Worm (Caenorhabditis elegans) whole organism, L4 larva: ENCODE results near the gene fbxb-97.

Source experiments
- R02D3.7 ChIP-seq: fragments of 150-350 bp; sonication (generic microtip); optimal IDR thresholded peaks from 3 replicates; lab custom pipeline; 2014; ENCODE audit warnings: missing biosample characterization, missing genetic modification characterization
- snpc-4 ChIP-seq: fragments of 150-350 bp; optimal IDR thresholded peaks from 2 replicates; lab custom pipeline; 2014; ENCODE audit warnings: missing biosample characterization, missing genetic modification characterization
- unc-39 ChIP-seq: sonication (generic microtip); optimal IDR thresholded peaks from 2 replicates; lab custom pipeline; 2017; ENCODE audit warnings: missing biosample characterization, missing genetic modification characterization

DNA sequence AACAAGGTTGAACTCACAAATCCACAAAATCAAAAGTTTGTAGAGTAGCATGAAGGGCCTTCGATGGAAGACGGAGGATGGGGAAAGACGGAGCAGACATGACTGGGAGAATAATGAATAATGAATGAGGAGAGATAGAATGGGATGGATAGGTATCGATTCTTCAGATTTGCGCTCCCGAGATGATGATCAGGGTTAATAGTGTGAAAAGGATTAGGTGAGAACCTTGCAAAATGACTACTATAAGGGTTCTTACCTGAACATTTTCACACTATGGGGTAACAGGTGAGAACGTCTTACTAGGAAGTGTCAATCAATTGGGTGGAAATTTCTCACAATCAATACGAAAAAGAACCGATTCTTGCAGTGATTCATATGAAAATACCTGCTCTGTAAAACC lies 2.3 kb upstream of the fbxb-97 start, which contains the start of gene fbxb-96:
- TF ChIP-seq snpc-4: no peak
- TF ChIP-seq R02D3.7 (tag; lab: Kevin White, UChicago): no peak
- TF ChIP-seq unc-39 (tag; lab: Kevin White, UChicago): no peak
